Worm (Caenorhabditis elegans): ENCODE results near the gene Y54F10AM.15.

The Y54F10AM.15 gene

DNA sequence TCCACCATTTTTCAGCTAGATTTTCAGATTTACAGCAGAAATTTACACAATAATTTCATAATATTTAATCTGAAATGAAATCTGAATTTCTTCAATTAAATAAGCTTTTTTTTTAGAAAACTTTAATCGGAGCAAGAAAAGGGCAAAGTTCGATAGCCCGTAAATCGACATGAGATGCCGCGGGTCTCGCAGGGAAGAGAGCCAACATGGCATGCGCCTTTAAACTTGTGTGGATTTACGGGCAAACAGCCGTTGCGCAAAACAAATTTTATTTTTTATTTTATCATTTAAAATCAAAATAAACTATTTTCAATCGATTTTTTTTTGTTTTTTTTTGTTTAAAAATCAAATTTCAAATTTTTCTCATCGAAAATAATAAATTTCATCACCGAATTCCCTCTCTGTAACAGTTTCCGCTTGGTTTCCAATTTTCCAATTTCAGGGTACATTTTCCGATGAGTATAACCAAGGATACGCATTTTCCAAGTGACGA is at the start of gene Y54F10AM.15, which contains the start of the genes rbc-2 and ndua-8 (continued):
- TF ChIP-seq C34B4.2 (tag; optimal IDR thresholded peaks at IDR 0.05) (no peak), C16A3.4 (tag; optimal IDR thresholded peaks at IDR 0.05) (peak; percentile 95), sptf-1 (tag; optimal IDR thresholded peaks at IDR 0.05) (no peak), mef-2 (tag; optimal IDR thresholded peaks at IDR 0.05) (peak; percentile 59), efl-1 (optimal IDR thresholded peaks at IDR 0.05) (peak; percentile 92 to 93), efl-1 (GFP tag; optimal IDR thresholded peaks at IDR 0.05 in 1 of 2) (peak; percentile 83 to 98), nhr-77 (tag; optimal IDR thresholded peaks at IDR 0.05) (peak; percentile 87), nhr-90 (tag; optimal IDR thresholded peaks at IDR 0.05; ENCODE audit: poor library complexity) (peak; percentile 91), aha-1 (tag; optimal IDR thresholded peaks at IDR 0.05) (peak; percentile 73), nhr-76 (tag; optimal IDR thresholded peaks at IDR 0.05) (no peak), vab-15 (tag; optimal IDR thresholded peaks at IDR 0.05) (peak; percentile 36), pqm-1 (tag; optimal IDR thresholded peaks at IDR 0.05) (no peak), lin-14 (GFP tag; optimal IDR thresholded peaks at IDR 0.05) (no peak), unc-62 (GFP tag; optimal IDR thresholded peaks at IDR 0.05) (no peak), nhr-47 (tag; optimal IDR thresholded peaks at IDR 0.05) (peak; percentile 97), pag-3 (tag; optimal IDR thresholded peaks at IDR 0.05; ENCODE audit: borderline replicate concordance, insufficient read depth) (no peak), C04F5.9 (tag; optimal IDR thresholded peaks at IDR 0.05) (peak; percentile 88), fkh-10 (GFP tag; optimal IDR thresholded peaks at IDR 0.05) (peak; percentile 73), xbp-1 (tag; optimal IDR thresholded peaks at IDR 0.05) (peak; percentile 93), ces-1 (GFP tag; optimal IDR thresholded peaks at IDR 0.05) (no peak), ets-5 (GFP tag; IDR thresholded peaks at IDR 0.05) (no peak), unc-30 (tag; optimal IDR thresholded peaks at IDR 0.05) (no peak), lin-15B (tag; optimal IDR thresholded peaks at IDR 0.05) (peak; percentile 89), nhr-20 (tag; optimal IDR thresholded peaks at IDR 0.05) (peak; percentile 90), ceh-82 (tag; optimal IDR thresholded peaks at IDR 0.05) (peak; percentile 97 to 98 (median 98)), jun-1 (tag; optimal IDR thresholded peaks at IDR 0.05) (peak; percentile 85), lin-35 (GFP tag; optimal IDR thresholded peaks at IDR 0.05) (peak; percentile 92), lin-13 (GFP tag; optimal IDR thresholded peaks at IDR 0.05) (peak; percentile 94), mep-1 (tag; optimal IDR thresholded peaks at IDR 0.05) (peak; percentile 98), ceh-63 (GFP tag; optimal IDR thresholded peaks at IDR 0.05) (no peak), hlh-17 (GFP tag; optimal IDR thresholded peaks at IDR 0.05; ENCODE audit: borderline replicate concordance) (no peak), efl-3 (GFP tag; optimal IDR thresholded peaks at IDR 0.05) (no peak)

- TF ChIP-seq lsy-2 (tag; optimal IDR thresholded peaks at IDR 0.05) (no peak), C16A3.4 (tag; optimal IDR thresholded peaks at IDR 0.05) (no peak)
Measured at ce11 chrIII:2577982-2578381, 49.5 kb upstream of the Y54F10AM.15 start.

- TF ChIP-seq grh-1 (GFP tag; IDR thresholded peaks at IDR 0.05): no peak
- TF ChIP-seq ceh-88 (GFP tag; IDR thresholded peaks at IDR 0.05): no peak
- TF ChIP-seq tbx-2 (tag; optimal IDR thresholded peaks at IDR 0.05): peak; percentile 38
- TF ChIP-seq rnt-1 (tag; optimal IDR thresholded peaks at IDR 0.05): no peak
- TF ChIP-seq efl-1 (optimal IDR thresholded peaks at IDR 0.05): peak; percentile 60 to 68
- TF ChIP-seq efl-1 (GFP tag; optimal IDR thresholded peaks at IDR 0.05 in 1 of 2): peak; percentile 32 to 95
- no peak for TF ChIP-seq pax-3 (tag; optimal IDR thresholded peaks at IDR 0.05)
- no peak for TF ChIP-seq isw-1 (GFP tag; IDR thresholded peaks at IDR 0.05)
- TF ChIP-seq elt-3 (tag; optimal IDR thresholded peaks at IDR 0.05): no peak
- no peak for TF ChIP-seq mab-9 (GFP tag; IDR thresholded peaks at IDR 0.05)
- TF ChIP-seq aly-2 (tag; optimal IDR thresholded peaks at IDR 0.05): no peak
- TF ChIP-seq swsn-7 (tag; optimal IDR thresholded peaks at IDR 0.05): peak; percentile 32
- TF ChIP-seq nhr-28 (tag; optimal IDR thresholded peaks at IDR 0.05): no peak
- TF ChIP-seq lsy-2 (tag; optimal IDR thresholded peaks at IDR 0.05): peak; percentile 37 to 84
- no peak for TF ChIP-seq egl-13 (tag; optimal IDR thresholded peaks at IDR 0.05)
- TF ChIP-seq unc-98 (GFP tag; IDR thresholded peaks at IDR 0.05): no peak
- TF ChIP-seq fkh-10 (GFP tag; optimal IDR thresholded peaks at IDR 0.05): peak; percentile 12
- no peak for TF ChIP-seq nhr-12 (tag; optimal IDR thresholded peaks at IDR 0.05)
- no peak for TF ChIP-seq sptf-1 (tag; optimal IDR thresholded peaks at IDR 0.05)
- TF ChIP-seq lin-14 (GFP tag; optimal IDR thresholded peaks at IDR 0.05): peak; percentile 88
- no peak for TF ChIP-seq jun-1 (tag; optimal IDR thresholded peaks at IDR 0.05)
- TF ChIP-seq fos-1 (tag; optimal IDR thresholded peaks at IDR 0.05): no peak
Measured at ce11 chrIII:2576360-2577259, 48.1 kb upstream of the Y54F10AM.15 start.

Measured in whole organism, L1 larva.